Fruit fly (Drosophila melanogaster) whole organism: ENCODE data around the gene Nubp2.

ENCODE experiments used
- CG8478 ChIP-seq: fragments of >200 bp; optimal IDR thresholded peaks from 2 replicates; lab custom pipeline; 2018; ENCODE audit warnings: inconsistent platforms
- Dll ChIP-seq: fragments of >200 bp; optimal IDR thresholded peaks from 2 replicates; lab custom pipeline; 2017
- EcR ChIP-seq, 2 experiments: fragments of >200 bp; optimal IDR thresholded peaks; 2 replicates each; lab custom pipeline; 2017; ENCODE audit warnings: missing biosample characterization in 2 of 2, missing genetic modification characterization in 2 of 2, missing genetic modification reagents in 2 of 2
- usp ChIP-seq: fragments of >200 bp; optimal IDR thresholded peaks from 2 replicates; lab custom pipeline; 2017; ENCODE audit warnings: missing biosample characterization, missing genetic modification characterization, mixed read lengths

dm6 chr3L:20505732-20506131 is 20.6 kb upstream of the Nubp2 start, which contains the start of gene CG5078:
- TF ChIP-seq Dll (lab: Kevin White, UChicago) (no peak), CG8478 (lab: Kevin White, UChicago) (no peak), usp (GFP tag; lab: Kevin White, UChicago) (no peak), EcR (GFP tag; optimal IDR thresholded peaks at IDR 0.05; lab: Kevin White, UChicago) (no peak)
